Worm (Caenorhabditis elegans) whole organism, L1 larva: ENCODE data around the gene fbxa-81.
A peak's percentile ranks its signal among the peaks of the same experiment; 100 is the strongest.

Experiments used
- C34B4.2 ChIP-seq: sonication (generic microtip); optimal IDR thresholded peaks from 2 replicates; lab custom pipeline; 2017; ENCODE audit warnings: mild to moderate bottlenecking, missing genetic modification characterization, missing compliant biosample characterization
- Y116A8C.19 ChIP-seq: sonication (generic microtip); optimal IDR thresholded peaks from 2 replicates; lab custom pipeline; 2016; ENCODE audit warnings: missing compliant biosample characterization, missing genetic modification characterization, borderline replicate concordance
- blmp-1 ChIP-seq: fragments of 150-350 bp; optimal IDR thresholded peaks from 2 replicates; lab custom pipeline; 2014; ENCODE audit warnings: missing biosample characterization, missing genetic modification characterization
- ceh-8 ChIP-seq: fragments of 200-800 bp; sonication (Bioruptor generic); optimal IDR thresholded peaks from 2 replicates; lab custom pipeline; 2018; ENCODE audit warnings: mild to moderate bottlenecking, missing genetic modification characterization, moderate library complexity, missing compliant biosample characterization
- ceh-88 ChIP-seq: fragments of 200-800 bp; sonication (Bioruptor generic); IDR thresholded peaks from 2 replicates; pipeline ENCODE4 v1.3.6; 2022; ENCODE audit warnings: missing genetic modification characterization, missing compliant biosample characterization
- ceh-90 ChIP-seq: sonication (generic microtip); optimal IDR thresholded peaks from 2 replicates; lab custom pipeline; 2016; ENCODE audit warnings: missing genetic modification characterization, missing compliant biosample characterization
- dpl-1 ChIP-seq, 3 experiments: fragments of 150-350 bp in 2 of 3; sonication (generic microtip) in 1 of 3; optimal IDR thresholded peaks; 2 replicates each; lab custom pipeline; 2014 to 2017; ENCODE audit warnings: missing biosample characterization in 3 of 3, missing genetic modification characterization in 3 of 3, missing genetic modification reagents in 3 of 3
- efl-1 ChIP-seq, 4 experiments: fragments of 150-350 bp; optimal IDR thresholded peaks in 3 of 4; peaks in 1 of 4; 1 replicate in 1 of 4; 2 replicates in 3 of 4; lab custom pipeline; 2014; ENCODE audit warnings: missing biosample characterization in 2 of 4, missing genetic modification characterization in 2 of 4, missing genetic modification reagents in 2 of 4
- egl-13 ChIP-seq: sonication (generic microtip); optimal IDR thresholded peaks from 2 replicates; lab custom pipeline; 2016; ENCODE audit warnings: missing genotype, missing genetic modification reagents, missing genetic modification characterization, missing compliant biosample characterization
- elt-3 ChIP-seq, 6 experiments: fragments of 150-350 bp in 1 of 6; sonication (generic microtip); optimal IDR thresholded peaks; 2 replicates each; lab custom pipeline; 2017 to 2018; ENCODE audit warnings: missing biosample characterization in 6 of 6, missing genetic modification characterization in 6 of 6, inconsistent platforms in 1 of 6
- fkh-10 ChIP-seq: sonication (generic microtip); optimal IDR thresholded peaks from 2 replicates; lab custom pipeline; 2017; ENCODE audit warnings: missing biosample characterization, missing genetic modification reagents, missing genetic modification characterization
- fkh-8 ChIP-seq: sonication (generic microtip); optimal IDR thresholded peaks from 2 replicates; lab custom pipeline; 2016; ENCODE audit warnings: mild to moderate bottlenecking, missing genetic modification characterization, missing compliant biosample characterization
- hpl-2 ChIP-seq: fragments of 150-350 bp; optimal IDR thresholded peaks from 2 replicates; lab custom pipeline; 2014; ENCODE audit warnings: missing biosample characterization, missing genetic modification reagents, missing genetic modification characterization
- irx-1 ChIP-seq: sonication (generic microtip); optimal IDR thresholded peaks from 2 replicates; lab custom pipeline; 2016; ENCODE audit warnings: missing genetic modification characterization, missing compliant biosample characterization
- isw-1 ChIP-seq: fragments of 200-800 bp; sonication (Bioruptor generic); IDR thresholded peaks from 2 replicates; pipeline ENCODE4 v1.3.6; 2022; ENCODE audit warnings: missing genetic modification characterization, missing compliant biosample characterization
- lin-13 ChIP-seq: fragments of 150-350 bp; optimal IDR thresholded peaks from 2 replicates; lab custom pipeline; 2014; ENCODE audit warnings: missing biosample characterization, missing genetic modification reagents, missing genetic modification characterization
- lin-35 ChIP-seq, 2 experiments: fragments of 150-350 bp; optimal IDR thresholded peaks; 2 replicates each; lab custom pipeline; 2014; ENCODE audit warnings: missing biosample characterization in 2 of 2, missing genetic modification characterization in 2 of 2, missing genetic modification reagents in 2 of 2
- lir-3 ChIP-seq: sonication (generic microtip); optimal IDR thresholded peaks from 2 replicates; lab custom pipeline; 2016; ENCODE audit warnings: mild to moderate bottlenecking, missing genetic modification characterization, moderate library complexity, missing compliant biosample characterization; ENCODE audit not compliant: poor library complexity
- mab-9 ChIP-seq: fragments of 200-800 bp; sonication (Bioruptor generic); IDR thresholded peaks from 2 replicates; pipeline ENCODE4 v1.3.6; 2022; ENCODE audit warnings: missing genetic modification reagents, missing genetic modification characterization, missing compliant biosample characterization
- mef-2 ChIP-seq: fragments of 150-350 bp; optimal IDR thresholded peaks from 2 replicates; lab custom pipeline; 2014; ENCODE audit warnings: missing biosample characterization, missing genetic modification characterization
- mep-1 ChIP-seq: fragments of 150-350 bp; optimal IDR thresholded peaks from 2 replicates; lab custom pipeline; 2014; ENCODE audit warnings: missing biosample characterization, missing genetic modification characterization
- nhr-11 ChIP-seq: fragments of 150-350 bp; optimal IDR thresholded peaks from 2 replicates; lab custom pipeline; 2014; ENCODE audit warnings: missing biosample characterization, missing genetic modification characterization
- nhr-19 ChIP-seq: fragments of 200-800 bp; sonication (Bioruptor generic); conservative IDR thresholded peaks from 2 replicates; pipeline ENCODE4 v1.3.6; 2022; ENCODE audit warnings: missing genetic modification characterization, missing compliant biosample characterization
- nhr-20 ChIP-seq: sonication (generic microtip); optimal IDR thresholded peaks from 2 replicates; lab custom pipeline; 2016; ENCODE audit warnings: mild to moderate bottlenecking, missing genetic modification characterization, missing compliant biosample characterization
- nhr-237 ChIP-seq: fragments of 150-350 bp; optimal IDR thresholded peaks from 2 replicates; lab custom pipeline; 2014; ENCODE audit warnings: missing biosample characterization, missing genetic modification characterization
- nhr-47 ChIP-seq: sonication (generic microtip); optimal IDR thresholded peaks from 2 replicates; lab custom pipeline; 2016; ENCODE audit warnings: mild to moderate bottlenecking, missing genetic modification characterization, moderate library complexity, missing compliant biosample characterization
- nhr-71 ChIP-seq: sonication (generic microtip); optimal IDR thresholded peaks from 2 replicates; lab custom pipeline; 2016; ENCODE audit warnings: mild to moderate bottlenecking, missing genetic modification characterization, moderate library complexity, missing compliant biosample characterization
- nhr-84 ChIP-seq: sonication (generic microtip); optimal IDR thresholded peaks from 2 replicates; lab custom pipeline; 2017; ENCODE audit warnings: missing biosample characterization, missing genetic modification characterization
- nhr-85 ChIP-seq: sonication (generic microtip); peaks from one replicate; lab custom pipeline; 2016; ENCODE audit warnings: missing genetic modification characterization, inconsistent platforms, missing compliant biosample characterization
- nhr-90 ChIP-seq: sonication (generic microtip); optimal IDR thresholded peaks from 2 replicates; lab custom pipeline; 2016; ENCODE audit warnings: mild to moderate bottlenecking, missing genetic modification characterization, missing compliant biosample characterization; ENCODE audit not compliant: poor library complexity
- pag-3 ChIP-seq: sonication (generic microtip); optimal IDR thresholded peaks from 2 replicates; lab custom pipeline; 2017; ENCODE audit warnings: missing genetic modification characterization, mild to moderate bottlenecking, missing compliant biosample characterization, antibody characterized with exemption, borderline replicate concordance; ENCODE audit not compliant: insufficient read depth
- rnt-1 ChIP-seq: sonication (generic microtip); optimal IDR thresholded peaks from 2 replicates; lab custom pipeline; 2016; ENCODE audit warnings: mild to moderate bottlenecking, missing genetic modification characterization, moderate library complexity, missing compliant biosample characterization
- snu-23 ChIP-seq: sonication (generic microtip); optimal IDR thresholded peaks from 2 replicates; lab custom pipeline; 2016; ENCODE audit warnings: missing genetic modification characterization, missing compliant biosample characterization
- sox-4 ChIP-seq: sonication (generic microtip); optimal IDR thresholded peaks from 2 replicates; lab custom pipeline; 2016; ENCODE audit warnings: missing genetic modification characterization, missing compliant biosample characterization
- swsn-7 ChIP-seq: sonication (generic microtip); optimal IDR thresholded peaks from 2 replicates; lab custom pipeline; 2016; ENCODE audit warnings: missing genetic modification characterization, missing compliant biosample characterization
- tlp-1 ChIP-seq: fragments of 150-350 bp; optimal IDR thresholded peaks from 2 replicates; lab custom pipeline; 2014; ENCODE audit warnings: missing biosample characterization, missing genetic modification characterization
- unc-130 ChIP-seq: fragments of 150-350 bp; optimal IDR thresholded peaks from 2 replicates; lab custom pipeline; 2017; ENCODE audit warnings: missing biosample characterization, missing genetic modification characterization, inconsistent platforms
- unc-98 ChIP-seq: fragments of 200-800 bp; sonication (Bioruptor generic); IDR thresholded peaks from 2 replicates; pipeline ENCODE4 v1.3.6; 2022; ENCODE audit warnings: missing genetic modification characterization, missing compliant biosample characterization
- xbp-1 ChIP-seq: sonication (generic microtip); optimal IDR thresholded peaks from 2 replicates; lab custom pipeline; 2016; ENCODE audit warnings: missing genetic modification characterization, missing compliant biosample characterization
- zag-1 ChIP-seq: fragments of 150-350 bp; optimal IDR thresholded peaks from 2 replicates; lab custom pipeline; 2014; ENCODE audit warnings: missing biosample characterization, missing genetic modification characterization
- zip-4 ChIP-seq: fragments of 200-800 bp; sonication (Bioruptor generic); optimal IDR thresholded peaks from 2 replicates; lab custom pipeline; 2018; ENCODE audit warnings: mild to moderate bottlenecking, missing genetic modification characterization, moderate library complexity, missing compliant biosample characterization
- ztf-4 ChIP-seq: fragments of 150-350 bp; optimal IDR thresholded peaks from 2 replicates; lab custom pipeline; 2014; ENCODE audit warnings: missing biosample characterization, missing genetic modification characterization

Gene fbxa-81

DNA sequence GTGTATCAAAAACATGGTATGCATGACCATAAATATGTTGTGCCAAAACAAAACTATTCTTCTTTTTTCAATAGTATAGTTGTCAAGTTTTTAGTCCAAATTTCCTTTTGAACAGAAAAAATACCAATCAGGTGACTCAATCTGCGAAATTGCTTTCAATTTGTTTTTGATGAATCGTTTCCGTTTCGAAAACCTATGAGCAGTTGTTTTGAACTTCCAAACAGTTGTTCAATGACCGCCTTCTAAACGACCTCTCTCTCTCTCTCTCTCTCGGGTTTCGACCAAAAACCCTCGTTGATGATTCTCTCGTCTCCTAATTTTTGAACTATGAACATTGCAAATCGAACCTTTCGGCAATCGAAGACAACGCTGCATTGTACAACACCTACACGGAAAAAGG, 24.2 kb upstream of the fbxa-81 start (continued):
- TF ChIP-seq rnt-1 (tag; lab: Kevin White, UChicago): peak; percentile 76
- TF ChIP-seq ceh-8: no peak
- TF ChIP-seq nhr-84 (tag; lab: Kevin White, UChicago): no peak
- TF ChIP-seq nhr-47 (tag; lab: Kevin White, UChicago): no peak
- TF ChIP-seq zag-1 (tag; lab: Kevin White, UChicago): no peak
- no peak for TF ChIP-seq elt-3 (tag; optimal IDR thresholded peaks at IDR 0.05; lab: Kevin White, UChicago)
- no peak for TF ChIP-seq egl-13 (tag; lab: Kevin White, UChicago)
- TF ChIP-seq swsn-7 (tag; lab: Kevin White, UChicago): no peak
- no peak for TF ChIP-seq lin-35 (GFP tag; optimal IDR thresholded peaks at IDR 0.05; lab: Kevin White, UChicago)
- TF ChIP-seq unc-130 (tag; lab: Kevin White, UChicago): no peak
- peak; percentile 38 for TF ChIP-seq nhr-20 (tag; lab: Kevin White, UChicago)
- TF ChIP-seq pag-3 (tag; lab: Kevin White, UChicago): no peak
- TF ChIP-seq unc-98 (GFP tag; lab: Robert Waterston, UW): no peak

DNA sequence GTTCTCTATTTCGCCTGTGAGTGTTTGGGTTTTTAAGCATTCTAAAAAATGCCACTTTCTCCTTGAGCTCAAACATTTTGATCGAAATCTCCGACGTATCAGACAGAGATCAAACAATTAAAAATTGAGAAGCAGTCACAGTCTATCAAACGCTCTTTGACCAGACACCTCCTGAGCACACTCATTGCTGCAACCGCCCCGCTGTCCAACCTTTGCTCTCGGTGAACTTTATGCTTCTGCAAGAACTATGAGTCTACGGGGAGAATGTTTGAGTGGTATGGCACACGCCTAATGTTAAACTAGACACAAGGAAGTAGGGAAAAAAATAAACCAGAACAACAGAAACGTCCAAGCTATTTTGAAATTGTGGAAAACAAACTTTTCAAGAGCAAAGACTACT, 23.4 kb upstream of the fbxa-81 start:
- peak; percentile 26 for TF ChIP-seq fkh-8 (tag; lab: Kevin White, UChicago)
- TF ChIP-seq nhr-71 (tag; lab: Kevin White, UChicago): peak; percentile 38
- no peak for TF ChIP-seq nhr-11
- no peak for TF ChIP-seq nhr-237
- no peak for TF ChIP-seq nhr-47 (tag; lab: Kevin White, UChicago)
- TF ChIP-seq lir-3 (tag; lab: Kevin White, UChicago): no peak
- TF ChIP-seq rnt-1 (tag; lab: Kevin White, UChicago): no peak
- TF ChIP-seq nhr-19: 0 out of 2 replicates have a peak, but pooled peaks have one; percentile 15
- TF ChIP-seq efl-1 (optimal IDR thresholded peaks at IDR 0.05; lab: Kevin White, UChicago): no peak
- peak in 1 of 2 experiments; percentile 74 for TF ChIP-seq efl-1 (GFP tag; optimal IDR thresholded peaks at IDR 0.05 in 1 of 2; lab: Kevin White, UChicago)
- TF ChIP-seq ceh-90: no peak

DNA sequence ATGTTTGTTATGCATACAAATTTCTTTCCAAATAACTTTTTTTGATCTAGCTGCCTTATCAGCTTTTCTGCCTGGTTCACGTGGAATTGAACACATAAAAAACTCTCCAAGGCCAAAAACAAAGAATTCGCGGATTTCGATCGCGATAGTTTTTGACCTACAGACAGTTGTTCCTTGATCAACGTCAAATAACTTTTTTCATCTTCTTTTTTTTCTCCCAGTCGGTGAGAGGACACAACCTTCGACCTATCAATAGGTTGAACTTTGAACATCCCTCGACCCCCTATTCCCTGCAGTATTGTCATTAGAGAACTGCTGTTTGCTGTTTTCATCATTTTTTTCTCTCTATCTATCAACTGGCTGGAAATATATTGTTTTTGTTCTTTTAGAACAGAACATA, 21.9 kb upstream of the fbxa-81 start:
- TF ChIP-seq nhr-47 (tag; lab: Kevin White, UChicago) (no peak), ceh-88 (GFP tag; lab: Robert Waterston, UW) (no peak), nhr-71 (tag; lab: Kevin White, UChicago) (peak; percentile 4), sox-4 (tag; lab: Kevin White, UChicago) (no peak), blmp-1 (tag; lab: Kevin White, UChicago) (peak; percentile 67), tlp-1 (tag; lab: Kevin White, UChicago) (no peak), nhr-85 (tag; lab: Kevin White, UChicago) (peak; percentile 68)

DNA sequence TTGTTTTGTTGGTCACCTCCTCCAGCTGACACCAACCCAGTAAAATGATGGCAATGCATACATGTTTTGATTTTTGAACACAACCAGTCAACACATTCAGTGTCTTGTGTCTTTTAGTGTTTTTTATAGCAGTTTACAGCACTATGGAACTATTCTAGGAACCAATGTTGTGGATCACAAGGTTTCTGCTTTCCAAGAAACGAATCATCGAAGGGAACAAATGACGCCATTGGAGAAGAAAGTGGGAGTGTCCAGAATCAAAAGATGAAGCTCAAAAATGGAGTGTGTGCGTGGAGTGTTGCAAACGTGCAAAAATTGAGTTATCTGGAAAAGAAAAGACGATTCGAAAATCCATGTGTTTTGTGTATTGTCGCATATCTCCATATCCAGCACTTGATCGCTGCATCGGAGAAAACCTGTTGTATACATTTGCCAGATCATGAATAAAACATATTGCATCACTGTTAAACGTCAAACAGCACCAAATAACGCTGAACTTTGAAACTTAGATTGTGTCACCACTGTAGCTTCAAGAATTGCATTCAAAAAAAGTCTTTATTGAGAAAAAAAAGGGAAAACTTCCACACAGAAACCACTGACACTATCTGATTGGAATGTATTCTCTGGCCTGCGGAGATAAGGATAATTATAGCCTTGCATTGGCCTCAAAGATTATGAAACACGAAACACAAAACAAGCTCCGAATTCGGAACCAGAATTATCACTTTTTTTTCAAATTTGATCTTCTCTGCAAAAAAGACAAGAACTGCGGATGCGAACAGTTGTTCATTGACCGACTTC, 20.6 kb upstream of the fbxa-81 start:
- no peak for TF ChIP-seq unc-98 (GFP tag; lab: Robert Waterston, UW)
- TF ChIP-seq C34B4.2: no peak
- no peak for TF ChIP-seq ceh-88 (GFP tag; lab: Robert Waterston, UW)
- peak; percentile 82 for TF ChIP-seq swsn-7 (tag; lab: Kevin White, UChicago)
- peak in 1 of 3 experiments; percentile 4 for TF ChIP-seq dpl-1 (GFP tag; optimal IDR thresholded peaks at IDR 0.05; lab: Kevin White, UChicago)
- no peak for TF ChIP-seq hpl-2 (GFP tag; lab: Kevin White, UChicago)
- TF ChIP-seq fkh-10 (GFP tag; lab: Kevin White, UChicago): peak; percentile 75
- TF ChIP-seq xbp-1 (tag; lab: Kevin White, UChicago): peak; percentile 60
- no peak for TF ChIP-seq nhr-90 (tag; lab: Kevin White, UChicago)
- TF ChIP-seq nhr-71 (tag; lab: Kevin White, UChicago): peak; percentile 98
- peak; percentile 23 for TF ChIP-seq rnt-1 (tag; lab: Kevin White, UChicago)
- no peak for TF ChIP-seq mab-9 (GFP tag; lab: Robert Waterston, UW)
- TF ChIP-seq snu-23 (GFP tag; lab: Kevin White, UChicago): peak; percentile 34
- peak; percentile 96 for TF ChIP-seq nhr-47 (tag; lab: Kevin White, UChicago)
- TF ChIP-seq Y116A8C.19 (tag; lab: Kevin White, UChicago): no peak
- TF ChIP-seq lin-35 (GFP tag; optimal IDR thresholded peaks at IDR 0.05; lab: Kevin White, UChicago): no peak
- TF ChIP-seq nhr-11: peak; percentile 81
- peak; percentile 86 for TF ChIP-seq ztf-4 (tag; lab: Kevin White, UChicago)
- peak; percentile 39 for TF ChIP-seq irx-1 (tag; lab: Kevin White, UChicago)
- TF ChIP-seq mef-2 (tag; lab: Kevin White, UChicago): peak; percentile 88
- TF ChIP-seq zip-4 (GFP tag; lab: Kevin White, UChicago): peak; percentile 25
- peak; percentile 46 for TF ChIP-seq mep-1 (tag; lab: Kevin White, UChicago)
- peak; percentile 67 for TF ChIP-seq lin-13 (GFP tag; lab: Kevin White, UChicago)
- peak; percentile 35 for TF ChIP-seq lir-3 (tag; lab: Kevin White, UChicago)
- TF ChIP-seq nhr-19: peak; percentile 68
- no peak for TF ChIP-seq isw-1 (GFP tag; lab: Robert Waterston, UW)
- TF ChIP-seq nhr-20 (tag; lab: Kevin White, UChicago): peak; percentile 70
